Fruit fly (Drosophila melanogaster) whole organism, embryonic: ENCODE results near the gene RanGAP.

ENCODE experiments used
- Adf1 ChIP-seq: fragments of 200-800 bp; sonication (Bioruptor generic); IDR thresholded peaks from 2 replicates; pipeline ENCODE4 v1.3.6; 2022; ENCODE audit warnings: missing biosample characterization, missing genetic modification characterization
- Atf-2 ChIP-seq: fragments of 200-800 bp; sonication (Bioruptor generic); optimal IDR thresholded peaks from 2 replicates; lab custom pipeline; 2016; ENCODE audit warnings: missing biosample characterization, missing genetic modification characterization
- CG11398 ChIP-seq: fragments of 200-800 bp; sonication (Bioruptor generic); optimal IDR thresholded peaks from 2 replicates; lab custom pipeline; 2016; ENCODE audit warnings: missing biosample characterization, missing genetic modification characterization
- CG11504 ChIP-seq: fragments of 200-800 bp; sonication (Bioruptor generic); optimal IDR thresholded peaks from 3 replicates; lab custom pipeline; 2019; ENCODE audit warnings: missing biosample characterization, mild to moderate bottlenecking, missing genetic modification characterization, moderate library complexity
- CG14710 ChIP-seq: fragments of 200-800 bp; sonication (Bioruptor generic); optimal IDR thresholded peaks from 3 replicates; lab custom pipeline; 2019; ENCODE audit warnings: missing biosample characterization, mild to moderate bottlenecking, missing genetic modification characterization, moderate library complexity
- CG17385 ChIP-seq: fragments of 200-800 bp; sonication (Bioruptor generic); optimal IDR thresholded peaks from 3 replicates; lab custom pipeline; 2018; ENCODE audit warnings: missing biosample characterization, mild to moderate bottlenecking, missing genetic modification characterization
- CG1832 ChIP-seq: fragments of 200-800 bp; sonication (Bioruptor generic); optimal IDR thresholded peaks from 2 replicates; lab custom pipeline; 2017; ENCODE audit warnings: missing biosample characterization, mild to moderate bottlenecking, missing genetic modification characterization, inconsistent platforms
- CG18599 ChIP-seq: fragments of 200-800 bp; sonication (Bioruptor generic); optimal IDR thresholded peaks from 3 replicates; lab custom pipeline; 2017; ENCODE audit warnings: missing biosample characterization, missing genetic modification characterization, mild to moderate bottlenecking, moderate library complexity, missing genetic modification reagents
- CG32532 ChIP-seq: fragments of 200-800 bp; sonication (Bioruptor generic); IDR thresholded peaks from 2 replicates; pipeline ENCODE4 v1.3.6; 2022; ENCODE audit warnings: missing biosample characterization, missing genetic modification characterization
- CG4360 ChIP-seq: fragments of 200-800 bp; sonication (Bioruptor generic); IDR thresholded peaks from 2 replicates; pipeline ENCODE4 v1.3.6; 2022; ENCODE audit warnings: missing biosample characterization, missing genetic modification characterization
- CG43689 ChIP-seq: fragments of 200-800 bp; sonication (Bioruptor generic); IDR thresholded peaks from 2 replicates; pipeline ENCODE4 v1.3.6; 2022; ENCODE audit warnings: missing biosample characterization, missing genetic modification characterization
- CG4820 ChIP-seq: fragments of 200-800 bp; sonication (Bioruptor generic); optimal IDR thresholded peaks from 3 replicates; lab custom pipeline; 2016; ENCODE audit warnings: missing biosample characterization, missing genetic modification characterization
- CG6683 ChIP-seq: fragments of 200-800 bp; sonication (Bioruptor generic); optimal IDR thresholded peaks from 2 replicates; lab custom pipeline; 2017; ENCODE audit warnings: missing biosample characterization, mild to moderate bottlenecking, missing genetic modification characterization, missing genetic modification reagents
- CG6791 ChIP-seq: fragments of 200-800 bp; sonication (Bioruptor generic); IDR thresholded peaks from 3 replicates; pipeline ENCODE4 v1.3.6; 2022; ENCODE audit warnings: missing biosample characterization, missing genetic modification characterization; ENCODE audit not compliant: partially characterized antibody
- CG7963 ChIP-seq: fragments of 200-800 bp; sonication (Bioruptor generic); IDR thresholded peaks from 3 replicates; pipeline ENCODE4 v1.3.6; 2022; ENCODE audit warnings: missing biosample characterization, missing genetic modification characterization; ENCODE audit not compliant: partially characterized antibody
- CG8478 ChIP-seq: fragments of >200 bp; optimal IDR thresholded peaks from 2 replicates; lab custom pipeline; 2018
- CG9932 ChIP-seq: fragments of 200-800 bp; sonication (Bioruptor generic); IDR thresholded peaks from 2 replicates; pipeline ENCODE4 v1.3.6; 2022; ENCODE audit warnings: missing biosample characterization, missing genetic modification characterization
- Deaf1 ChIP-seq: fragments of 200-800 bp; optimal IDR thresholded peaks from 3 replicates; lab custom pipeline; 2019; ENCODE audit warnings: missing biosample characterization, mild to moderate bottlenecking, missing genetic modification characterization, moderate library complexity
- Drgx ChIP-seq: fragments of 200-800 bp; sonication (Bioruptor generic); IDR thresholded peaks from 2 replicates; pipeline ENCODE4 v1.3.6; 2022; ENCODE audit warnings: missing biosample characterization, missing genetic modification characterization
- Ets65A ChIP-seq: fragments of 200-800 bp; sonication (Bioruptor generic); peaks from one replicate; lab custom pipeline; 2016; ENCODE audit warnings: missing biosample characterization, missing genetic modification characterization
- Ets97D ChIP-seq: fragments of 200-800 bp; sonication (Bioruptor generic); optimal IDR thresholded peaks from 3 replicates; lab custom pipeline; 2016; ENCODE audit warnings: missing biosample characterization, missing genetic modification characterization
- Fer1 ChIP-seq: fragments of 200-800 bp; sonication (Bioruptor generic); optimal IDR thresholded peaks from 2 replicates; lab custom pipeline; 2017; ENCODE audit warnings: missing biosample characterization, mild to moderate bottlenecking, missing genetic modification characterization
- H15 ChIP-seq: fragments of 200-800 bp; sonication (Bioruptor generic); IDR thresholded peaks from 3 replicates; pipeline ENCODE4 v1.3.6; 2022; ENCODE audit warnings: missing biosample characterization, missing genetic modification characterization
- HLHmδ ChIP-seq: fragments of 200-800 bp; sonication (Bioruptor generic); optimal IDR thresholded peaks from 2 replicates; lab custom pipeline; 2018; ENCODE audit warnings: missing biosample characterization, mild to moderate bottlenecking, missing genetic modification characterization, moderate library complexity
- Kr ChIP-seq: fragments of 200-800 bp; sonication (Bioruptor generic); optimal IDR thresholded peaks from 2 replicates; lab custom pipeline; 2017; ENCODE audit warnings: missing biosample characterization, mild to moderate bottlenecking, missing genetic modification characterization
- Nf-YB ChIP-seq: fragments of 200-800 bp; sonication (Bioruptor generic); optimal IDR thresholded peaks from 3 replicates; lab custom pipeline; 2019; ENCODE audit warnings: missing biosample characterization, mild to moderate bottlenecking, missing genetic modification characterization, moderate library complexity
- Nf-YC ChIP-seq: fragments of 200-800 bp; optimal IDR thresholded peaks from 3 replicates; lab custom pipeline; 2019; ENCODE audit warnings: missing biosample characterization, mild to moderate bottlenecking, missing genetic modification characterization, moderate library complexity
- Rfx ChIP-seq: fragments of 200-800 bp; sonication (Bioruptor generic); IDR thresholded peaks from 2 replicates; pipeline ENCODE4 v1.3.6; 2022; ENCODE audit warnings: missing biosample characterization, missing genetic modification characterization
- Sry-β ChIP-seq: fragments of 200-800 bp; sonication (Bioruptor generic); optimal IDR thresholded peaks from 2 replicates; lab custom pipeline; 2018; ENCODE audit warnings: missing biosample characterization, mild to moderate bottlenecking, missing genetic modification characterization, moderate library complexity
- abd-A ChIP-seq: fragments of 200-800 bp; sonication (Bioruptor generic); optimal IDR thresholded peaks from 3 replicates; lab custom pipeline; 2019; ENCODE audit warnings: missing biosample characterization, mild to moderate bottlenecking, missing genetic modification characterization, moderate library complexity
- aop ChIP-seq: fragments of 200-800 bp; sonication (Bioruptor generic); IDR thresholded peaks from 2 replicates; pipeline ENCODE4 v1.3.6; 2022; ENCODE audit warnings: missing biosample characterization, missing genetic modification characterization
- cg ChIP-seq: fragments of 200-800 bp; sonication (Bioruptor generic); optimal IDR thresholded peaks from 3 replicates; lab custom pipeline; 2019; ENCODE audit warnings: missing biosample characterization, mild to moderate bottlenecking, missing genetic modification characterization, moderate library complexity
- chinmo ChIP-seq: fragments of 200-800 bp; sonication (Bioruptor generic); IDR thresholded peaks from 4 replicates; pipeline ENCODE4 v1.3.6; 2022; ENCODE audit warnings: missing biosample characterization, missing genetic modification characterization; ENCODE audit not compliant: partially characterized antibody
- chm ChIP-seq: fragments of 200-800 bp; sonication (Bioruptor generic); IDR thresholded peaks from 2 replicates; pipeline ENCODE4 v1.3.6; 2022; ENCODE audit warnings: missing biosample characterization, missing genetic modification characterization
- ftz-f1 ChIP-seq: fragments of 200-800 bp; sonication (Bioruptor generic); optimal IDR thresholded peaks from 2 replicates; lab custom pipeline; 2016; ENCODE audit warnings: missing biosample characterization, missing genetic modification characterization
- gce ChIP-seq: fragments of 200-800 bp; sonication (Bioruptor generic); IDR thresholded peaks from 3 replicates; pipeline ENCODE4 v1.3.6; 2022; ENCODE audit warnings: missing biosample characterization, missing genetic modification characterization
- grn ChIP-seq: fragments of 200-800 bp; sonication (Bioruptor generic); optimal IDR thresholded peaks from 3 replicates; lab custom pipeline; 2017; ENCODE audit warnings: missing biosample characterization, missing genetic modification characterization
- hth ChIP-seq: fragments of >200 bp; optimal IDR thresholded peaks from 2 replicates; lab custom pipeline; 2017; ENCODE audit warnings: inconsistent platforms
- jigr1 ChIP-seq: fragments of 200-800 bp; sonication (Bioruptor generic); IDR thresholded peaks from 3 replicates; pipeline ENCODE4 v1.3.6; 2022; ENCODE audit warnings: missing biosample characterization, missing genetic modification characterization
- nerfin-1 ChIP-seq: fragments of 200-800 bp; sonication (Bioruptor generic); optimal IDR thresholded peaks from 3 replicates; lab custom pipeline; 2019; ENCODE audit warnings: missing biosample characterization, mild to moderate bottlenecking, missing genetic modification characterization, moderate library complexity
- pros ChIP-seq: fragments of 200-800 bp; sonication (Bioruptor generic); optimal IDR thresholded peaks from 3 replicates; lab custom pipeline; 2019; ENCODE audit warnings: missing biosample characterization, mild to moderate bottlenecking, missing genetic modification characterization, moderate library complexity
- row ChIP-seq: fragments of 200-800 bp; sonication (Bioruptor generic); IDR thresholded peaks from 3 replicates; pipeline ENCODE4 v1.3.6; 2022; ENCODE audit warnings: missing biosample characterization, missing genetic modification characterization
- stwl ChIP-seq: fragments of 200-800 bp; sonication (Bioruptor generic); optimal IDR thresholded peaks from 3 replicates; lab custom pipeline; 2018; ENCODE audit warnings: missing biosample characterization, mild to moderate bottlenecking, missing genetic modification characterization, moderate library complexity
- tll ChIP-seq, 2 experiments: fragments of 200-800 bp in 1 of 2; fragments of >200 bp in 1 of 2; sonication (Bioruptor generic) in 1 of 2; optimal IDR thresholded peaks; 2 replicates each; lab custom pipeline; 2017 to 2019; ENCODE audit warnings: missing biosample characterization in 2 of 2, missing genetic modification characterization in 2 of 2, mild to moderate bottlenecking in 1 of 2, moderate library complexity in 1 of 2
- tna ChIP-seq: fragments of 200-800 bp; sonication (Bioruptor generic); IDR thresholded peaks from 2 replicates; pipeline ENCODE4 v1.3.6; 2022; ENCODE audit warnings: missing biosample characterization, missing genetic modification characterization; ENCODE audit not compliant: partially characterized antibody
- toy ChIP-seq: fragments of 200-800 bp; sonication (Bioruptor generic); IDR thresholded peaks from 2 replicates; pipeline ENCODE4 v1.3.6; 2022; ENCODE audit warnings: missing biosample characterization, missing genetic modification characterization
- zen ChIP-seq: fragments of 200-800 bp; sonication (Bioruptor generic); optimal IDR thresholded peaks from 3 replicates; lab custom pipeline; 2018; ENCODE audit warnings: missing biosample characterization, mild to moderate bottlenecking, missing genetic modification characterization, moderate library complexity

The RanGAP gene

DNA sequence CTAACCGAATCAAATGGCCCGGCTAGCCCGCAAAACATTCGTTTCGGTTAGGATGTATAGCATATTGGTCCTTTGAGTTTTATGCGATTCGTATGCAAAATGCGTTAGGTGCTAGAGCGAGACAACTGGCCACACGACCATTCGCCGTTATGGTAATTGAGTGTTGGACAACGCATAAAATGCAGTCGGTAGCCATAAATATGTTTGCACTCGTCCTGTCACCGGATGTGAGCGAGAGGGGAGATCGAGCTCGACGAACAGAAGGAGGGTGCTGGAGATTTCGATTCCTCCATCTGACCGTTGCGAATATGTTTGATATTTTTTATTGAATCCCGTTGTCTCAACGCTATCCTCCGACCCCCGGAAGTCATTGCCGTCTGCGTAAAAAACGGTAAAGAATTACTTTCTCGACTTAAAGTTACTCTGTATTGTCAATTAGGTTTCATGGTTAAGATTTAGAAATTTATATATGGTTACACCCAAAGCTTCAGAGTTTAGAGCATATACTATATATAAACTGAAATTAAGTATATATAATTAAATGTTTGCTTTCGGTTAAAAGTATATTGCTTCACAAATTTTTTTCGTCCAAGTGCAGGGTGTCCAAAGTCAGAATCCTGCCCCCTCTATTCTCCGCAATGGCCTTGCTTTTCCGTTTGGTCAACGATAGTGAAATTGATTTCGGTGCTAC is 16.3 kb downstream of the RanGAP start (continued):
- TF ChIP-seq H15 (GFP tag; lab: Robert Waterston, UW): no peak
- TF ChIP-seq ftz-f1 (GFP tag; lab: Kevin White, UChicago): no peak
- TF ChIP-seq HLHmδ: peak; percentile 11
- TF ChIP-seq CG17385 (GFP tag; lab: Kevin White, UChicago): no peak
- TF ChIP-seq jigr1 (GFP tag; lab: Robert Waterston, UW): no peak
- no peak for TF ChIP-seq Sry-β (GFP tag; lab: Kevin White, UChicago)
- TF ChIP-seq row (GFP tag; lab: Robert Waterston, UW): peak; percentile 51; the same call in 1 of the 3 replicates
- no peak for TF ChIP-seq CG18599 (GFP tag; lab: Kevin White, UChicago)
- peak; percentile 66 for TF ChIP-seq Ets97D
- no peak for TF ChIP-seq CG32532
- no peak for TF ChIP-seq CG7963 (GFP tag; lab: Robert Waterston, UW)
- no peak for TF ChIP-seq Fer1 (GFP tag; lab: Kevin White, UChicago)
- peak; percentile 90 for TF ChIP-seq stwl
- no peak for TF ChIP-seq tna (GFP tag; lab: Robert Waterston, UW)
- TF ChIP-seq CG11504 (tag; lab: Kevin White, UChicago): peak; percentile 0
- peak; percentile 18 for TF ChIP-seq CG1832 (GFP tag; lab: Kevin White, UChicago)
- no peak for TF ChIP-seq hth (lab: Kevin White, UChicago)
- no peak for TF ChIP-seq gce

DNA sequence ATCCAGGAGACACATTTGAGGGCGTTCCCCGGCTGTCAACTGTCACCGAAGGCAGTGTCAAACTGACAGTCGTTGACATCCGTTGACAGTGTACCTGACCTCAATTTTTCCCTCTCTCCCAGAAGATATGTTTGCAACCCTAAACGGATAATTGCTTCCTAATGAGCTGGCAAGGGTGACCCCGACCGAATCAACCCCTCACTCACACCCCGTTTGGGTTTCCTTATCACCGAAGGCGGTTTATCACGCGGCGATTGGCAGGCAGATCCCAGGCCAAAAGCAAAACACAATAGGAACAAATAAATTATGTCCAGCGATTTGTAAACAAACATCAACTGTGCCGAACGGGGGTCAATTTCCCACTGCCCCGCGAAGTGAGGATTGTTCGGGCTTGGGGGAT is 17.6 kb downstream of the RanGAP start:
- TF ChIP-seq pros (peak; percentile 84), Nf-YB (peak; percentile 5), hth (lab: Kevin White, UChicago) (peak; percentile 1), CG14710 (tag; lab: Kevin White, UChicago) (no peak), Atf-2 (GFP tag; lab: Kevin White, UChicago) (no peak), zen (peak; percentile 34), tll (GFP tag; optimal IDR thresholded peaks at IDR 0.05; lab: Kevin White, UChicago) (peak in 1 of 2 experiments; percentile 40), Ets65A (GFP tag; lab: Kevin White, UChicago) (peak; percentile 2), nerfin-1 (tag; lab: Kevin White, UChicago) (peak; percentile 14), Kr (GFP tag; lab: Kevin White, UChicago) (peak; percentile 52)

DNA sequence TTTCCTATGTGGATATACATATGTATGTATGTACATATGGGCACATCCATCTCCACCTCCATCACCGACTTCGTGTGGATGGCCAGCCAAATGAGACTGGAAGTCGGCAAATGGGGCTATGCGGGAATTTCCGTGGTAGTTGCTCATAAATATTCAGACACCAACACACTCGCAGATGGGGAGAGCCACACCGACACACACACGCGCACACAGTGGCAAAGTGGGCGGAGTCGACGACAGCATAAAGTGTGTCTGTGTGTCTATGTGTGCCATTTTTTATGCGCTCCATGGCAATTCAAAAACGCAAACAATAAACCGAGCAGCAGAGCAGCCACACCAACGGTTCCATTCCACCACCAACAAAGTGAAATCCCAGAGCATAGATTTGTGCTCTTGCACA is 21.1 kb downstream of the RanGAP start:
- TF ChIP-seq CG6683 (GFP tag; lab: Kevin White, UChicago): no peak
- 0 out of 2 replicates have a peak, but pooled peaks have one; percentile 20 for TF ChIP-seq Rfx (GFP tag; lab: Robert Waterston, UW)
- TF ChIP-seq Adf1: peak; percentile 7; the same call in 1 of the 2 replicates
- TF ChIP-seq chm (GFP tag; lab: Robert Waterston, UW): no peak
- TF ChIP-seq CG6791: 0 out of 3 replicates have a peak, but pooled peaks have one; percentile 15
- peak; percentile 76 for TF ChIP-seq Deaf1
- no peak for TF ChIP-seq CG11398 (GFP tag; lab: Kevin White, UChicago)
- peak; percentile 28 for TF ChIP-seq nerfin-1 (tag; lab: Kevin White, UChicago)
- no peak for TF ChIP-seq CG43689 (GFP tag; lab: Robert Waterston, UW)
- 0 out of 2 replicates have a peak, but pooled peaks have one; percentile 5 for TF ChIP-seq Drgx
- peak; percentile 13; the same call in 1 of the 2 replicates for TF ChIP-seq CG4360 (GFP tag; lab: Robert Waterston, UW)
- TF ChIP-seq CG4820 (GFP tag; lab: Kevin White, UChicago): no peak
- TF ChIP-seq Nf-YB: peak; percentile 84
- TF ChIP-seq cg (GFP tag; lab: Kevin White, UChicago): peak; percentile 78
- TF ChIP-seq CG8478 (lab: Kevin White, UChicago): peak; percentile 45
- peak; percentile 93 for TF ChIP-seq Nf-YC (tag; lab: Kevin White, UChicago)
- TF ChIP-seq abd-A (tag; lab: Kevin White, UChicago): peak; percentile 73
- no peak for TF ChIP-seq Ets65A (GFP tag; lab: Kevin White, UChicago)
- no peak for TF ChIP-seq grn
- TF ChIP-seq chinmo (GFP tag; lab: Robert Waterston, UW): 0 out of 4 replicates have a peak, but pooled peaks have one; percentile 34
- TF ChIP-seq toy: no peak
- TF ChIP-seq CG9932 (GFP tag; lab: Robert Waterston, UW): 0 out of 2 replicates have a peak, but pooled peaks have one; percentile 31
- TF ChIP-seq aop (GFP tag; lab: Robert Waterston, UW): no peak
